3 worm cellular contexts compared by ENCODE assay signal in genomic region chrIV:13776745-13777144, ce11.
TF ChIP-seq lines count a peak whose summit lies in the region.

No protein-coding gene starts in this region.

TF ChIP-seq in whole organism, L4 larva, 104 proteins besides CTCF, POLR2A, EP300 and RAD21:
- TF ChIP-seq lir-3 (tag; optimal IDR thresholded peaks at IDR 0.05; lab: Kevin White, UChicago) (no peak), aha-1 (tag; lab: Kevin White, UChicago) (peak; percentile 18), unc-62 (GFP tag; optimal IDR thresholded peaks at IDR 0.05 in 1 of 2; lab: Kevin White, UChicago) (peak in 1 of 2 experiments; percentile 88), unc-62 (tag; optimal IDR thresholded peaks at IDR 0.05; lab: Kevin White, UChicago) (no peak), nhr-41 (GFP tag; IDR thresholded peaks at IDR 0.05; lab: Robert Waterston, UW) (no peak), snpc-1.2 (GFP tag; IDR thresholded peaks at IDR 0.05; lab: Robert Waterston, UW) (peak; percentile 43; the same call in 1 of the 2 replicates)

TF ChIP-seq in whole organism, late embryonic, 69 proteins besides CTCF, POLR2A, EP300 and RAD21:
- no peak for TF ChIP-seq ceh-48 (tag; optimal IDR thresholded peaks at IDR 0.05; lab: Kevin White, UChicago)
- TF ChIP-seq hlh-30 (tag; optimal IDR thresholded peaks at IDR 0.05; lab: Kevin White, UChicago; ENCODE audit: insufficient read depth): peak; percentile 15
TF ChIP-seq in whole organism, late embryonic: peak in this region for 1.

TF ChIP-seq in whole organism, young adult, 124 proteins besides CTCF, POLR2A, EP300 and RAD21:
- TF ChIP-seq attf-6 (GFP tag; IDR thresholded peaks at IDR 0.05; lab: Robert Waterston, UW) (0 out of 2 replicates have a peak, but pooled peaks have one; percentile 33), ekl-4 (GFP tag; IDR thresholded peaks at IDR 0.05; lab: Robert Waterston, UW) (no peak), Y53G8AR.9 (GFP tag; conservative IDR thresholded peaks at IDR 0.05; lab: Robert Waterston, UW) (no peak), zfh-2 (GFP tag; conservative IDR thresholded peaks at IDR 0.05; lab: Robert Waterston, UW) (no peak), F52B5.7 (tag; optimal IDR thresholded peaks at IDR 0.05; lab: Kevin White, UChicago) (no peak), let-607 (tag; optimal IDR thresholded peaks at IDR 0.05; lab: Kevin White, UChicago) (no peak)
